Worm (Caenorhabditis elegans): ENCODE measurements around the gene F09C8.2.

F09C8.2 gene

DNA sequence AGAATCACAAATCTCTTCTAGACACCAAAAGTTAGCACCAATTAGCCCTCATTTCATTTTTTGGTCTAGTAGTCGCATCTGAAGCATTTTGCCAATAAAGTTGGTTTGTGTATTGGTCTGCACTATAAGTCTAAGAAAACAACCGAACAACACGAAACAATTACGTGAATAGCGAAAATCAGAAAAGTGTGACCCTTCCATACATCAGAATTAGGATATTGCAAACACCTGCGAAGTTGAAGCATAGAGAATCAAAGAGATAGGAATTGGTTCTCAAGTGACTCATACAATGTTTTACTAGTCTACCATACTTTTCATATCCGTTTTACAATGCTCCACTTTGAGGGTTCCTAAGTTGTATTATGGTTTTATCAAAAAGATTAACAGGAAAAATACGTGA is 29.6 kb downstream of the F09C8.2 start:
- TF ChIP-seq C16A3.4 (tag; optimal IDR thresholded peaks at IDR 0.05) = no peak
- TF ChIP-seq nhr-90 (tag; optimal IDR thresholded peaks at IDR 0.05; ENCODE audit: poor library complexity) = no peak
- TF ChIP-seq fkh-4 (tag; optimal IDR thresholded peaks at IDR 0.05; ENCODE audit: borderline replicate concordance) = peak; percentile 78
- no peak for TF ChIP-seq ama-1 (optimal IDR thresholded peaks at IDR 0.05)
- no peak for TF ChIP-seq nhr-12 (tag; optimal IDR thresholded peaks at IDR 0.05)
- peak; percentile 11 for TF ChIP-seq nhr-71 (tag; optimal IDR thresholded peaks at IDR 0.05)
- no peak for TF ChIP-seq ceh-82 (tag; optimal IDR thresholded peaks at IDR 0.05)
- peak; percentile 96 for TF ChIP-seq dsc-1 (tag; optimal IDR thresholded peaks at IDR 0.05)
- no peak for TF ChIP-seq ceh-90 (tag; optimal IDR thresholded peaks at IDR 0.05)
- TF ChIP-seq nhr-19 (GFP tag; conservative IDR thresholded peaks at IDR 0.05) = no peak
- no peak for TF ChIP-seq ztf-11 (tag; optimal IDR thresholded peaks at IDR 0.05)
- no peak for TF ChIP-seq nhr-28 (tag; optimal IDR thresholded peaks at IDR 0.05)

ce11 chrX:16116279-16116678 is 30.5 kb downstream of the F09C8.2 start:
- TF ChIP-seq sptf-1 (tag; optimal IDR thresholded peaks at IDR 0.05) (no peak), unc-86 (tag; optimal IDR thresholded peaks at IDR 0.05) (no peak), ceh-63 (GFP tag; optimal IDR thresholded peaks at IDR 0.05) (no peak), xbp-1 (tag; optimal IDR thresholded peaks at IDR 0.05) (no peak), nhr-71 (tag; optimal IDR thresholded peaks at IDR 0.05) (peak; percentile 23), egl-27 (tag; optimal IDR thresholded peaks at IDR 0.05) (no peak), swsn-7 (tag; optimal IDR thresholded peaks at IDR 0.05) (no peak), lin-14 (GFP tag; optimal IDR thresholded peaks at IDR 0.05) (peak; percentile 73), unc-62 (GFP tag; optimal IDR thresholded peaks at IDR 0.05) (no peak), irx-1 (tag; optimal IDR thresholded peaks at IDR 0.05) (no peak), mep-1 (tag; optimal IDR thresholded peaks at IDR 0.05) (no peak), ztf-4 (tag; optimal IDR thresholded peaks at IDR 0.05) (no peak), zag-1 (tag; optimal IDR thresholded peaks at IDR 0.05) (no peak), ztf-11 (tag; optimal IDR thresholded peaks at IDR 0.05) (no peak), nhr-90 (tag; optimal IDR thresholded peaks at IDR 0.05; ENCODE audit: poor library complexity) (no peak), nhr-85 (tag) (no peak), egl-13 (tag; optimal IDR thresholded peaks at IDR 0.05) (no peak), ceh-90 (tag; optimal IDR thresholded peaks at IDR 0.05) (no peak), Y116A8C.19 (tag; optimal IDR thresholded peaks at IDR 0.05; ENCODE audit: borderline replicate concordance) (no peak), rnt-1 (tag; optimal IDR thresholded peaks at IDR 0.05) (no peak), nhr-19 (GFP tag; conservative IDR thresholded peaks at IDR 0.05) (no peak), elt-3 (tag; optimal IDR thresholded peaks at IDR 0.05) (no peak), C34B4.2 (tag; optimal IDR thresholded peaks at IDR 0.05) (no peak), blmp-1 (tag; optimal IDR thresholded peaks at IDR 0.05) (no peak), hlh-4 (tag; optimal IDR thresholded peaks at IDR 0.05) (no peak), fkh-10 (GFP tag; optimal IDR thresholded peaks at IDR 0.05) (peak; percentile 41), nhr-237 (tag; optimal IDR thresholded peaks at IDR 0.05) (no peak), lin-39 (tag; optimal IDR thresholded peaks at IDR 0.05) (no peak), tbx-2 (tag; optimal IDR thresholded peaks at IDR 0.05) (peak; percentile 59), lin-13 (GFP tag; optimal IDR thresholded peaks at IDR 0.05) (no peak), ama-1 (optimal IDR thresholded peaks at IDR 0.05) (no peak), pqm-1 (tag; optimal IDR thresholded peaks at IDR 0.05) (no peak), dpl-1 (GFP tag; optimal IDR thresholded peaks at IDR 0.05) (no peak), ceh-82 (tag; optimal IDR thresholded peaks at IDR 0.05) (no peak), ces-1 (GFP tag; optimal IDR thresholded peaks at IDR 0.05) (peak; percentile 31), fkh-8 (tag; optimal IDR thresholded peaks at IDR 0.05) (no peak), grh-1 (GFP tag; IDR thresholded peaks at IDR 0.05) (no peak), nhr-28 (tag; optimal IDR thresholded peaks at IDR 0.05) (no peak), unc-130 (tag; optimal IDR thresholded peaks at IDR 0.05) (no peak), aha-1 (tag; optimal IDR thresholded peaks at IDR 0.05) (no peak), zip-4 (GFP tag; optimal IDR thresholded peaks at IDR 0.05) (no peak), lsy-2 (tag; optimal IDR thresholded peaks at IDR 0.05) (peak in 1 of 2 experiments; percentile 13)

All from whole organism, L1 larva.